2 worm cellular contexts compared by ENCODE assay signal in genomic region chrV:4691657-4692056, ce11.
TF ChIP-seq lines count a peak whose summit lies in the region.

No protein-coding gene starts in this region.

TF ChIP-seq in whole organism, L4 larva, 104 proteins besides CTCF, POLR2A, EP300 and RAD21:
- TF ChIP-seq set-16 (GFP tag; IDR thresholded peaks at IDR 0.05; lab: Robert Waterston, UW) (peak; percentile 70; the same call in 1 of the 2 replicates), zip-2 (tag; optimal IDR thresholded peaks at IDR 0.05; lab: Kevin White, UChicago) (no peak), unc-62 (GFP tag; optimal IDR thresholded peaks at IDR 0.05 in 1 of 2; lab: Kevin White, UChicago) (peak in 1 of 2 experiments; percentile 88), unc-62 (tag; optimal IDR thresholded peaks at IDR 0.05; lab: Kevin White, UChicago) (no peak), mep-1 (tag; optimal IDR thresholded peaks at IDR 0.05; lab: Kevin White, UChicago) (no peak), T26A8.4 (GFP tag; IDR thresholded peaks at IDR 0.05; lab: Robert Waterston, UW) (no peak), nhr-102 (tag; optimal IDR thresholded peaks at IDR 0.05; lab: Kevin White, UChicago) (no peak), nhr-76 (tag; optimal IDR thresholded peaks at IDR 0.05; lab: Kevin White, UChicago) (no peak), madf-5 (GFP tag; IDR thresholded peaks at IDR 0.05; lab: Robert Waterston, UW) (no peak)
TF ChIP-seq in whole organism, L4 larva: peak in this region for 2.

TF ChIP-seq in whole organism, young adult, 124 proteins besides CTCF, POLR2A, EP300 and RAD21:
- TF ChIP-seq madf-6 (GFP tag; IDR thresholded peaks at IDR 0.05; lab: Robert Waterston, UW), result no peak
- no peak for TF ChIP-seq lin-26 (GFP tag; IDR thresholded peaks at IDR 0.05; lab: Robert Waterston, UW)
- 0 out of 2 replicates have a peak, but pooled peaks have one; percentile 16 for TF ChIP-seq hmg-1.2 (GFP tag; IDR thresholded peaks at IDR 0.05; lab: Robert Waterston, UW)
- TF ChIP-seq ceh-79 (tag; optimal IDR thresholded peaks at IDR 0.05; lab: Kevin White, UChicago), result no peak
- no peak for TF ChIP-seq cebp-1 (GFP tag; IDR thresholded peaks at IDR 0.05; lab: Robert Waterston, UW)
- no peak for TF ChIP-seq cebp-1 (tag; optimal IDR thresholded peaks at IDR 0.05; lab: Kevin White, UChicago)
- TF ChIP-seq Y56A3A.18 (GFP tag; IDR thresholded peaks at IDR 0.05; lab: Robert Waterston, UW), result 0 out of 2 replicates have a peak, but pooled peaks have one; percentile 22
- TF ChIP-seq madf-10 (tag; optimal IDR thresholded peaks at IDR 0.05; lab: Kevin White, UChicago), result no peak
- TF ChIP-seq sea-2 (GFP tag; IDR thresholded peaks at IDR 0.05; lab: Robert Waterston, UW), result no peak
- TF ChIP-seq egrh-3 (GFP tag; IDR thresholded peaks at IDR 0.05; lab: Robert Waterston, UW), result peak; percentile 69; the same call in 1 of the 2 replicates
- no peak for TF ChIP-seq ZK185.1 (tag; optimal IDR thresholded peaks at IDR 0.05; lab: Kevin White, UChicago; ENCODE audit: poor library complexity, severe bottlenecking)
- TF ChIP-seq ekl-4 (GFP tag; IDR thresholded peaks at IDR 0.05; lab: Robert Waterston, UW), result no peak
- 0 out of 2 replicates have a peak, but pooled peaks have one; percentile 31 for TF ChIP-seq zfh-2 (GFP tag; conservative IDR thresholded peaks at IDR 0.05; lab: Robert Waterston, UW)
- no peak for TF ChIP-seq nfyb-1 (GFP tag; IDR thresholded peaks at IDR 0.05; lab: Robert Waterston, UW)
- no peak for TF ChIP-seq die-1 (tag; optimal IDR thresholded peaks at IDR 0.05; lab: Kevin White, UChicago)
- no peak for TF ChIP-seq lin-35 (GFP tag; optimal IDR thresholded peaks at IDR 0.05; lab: Kevin White, UChicago)
- no peak for TF ChIP-seq ceh-91 (GFP tag; IDR thresholded peaks at IDR 0.05; lab: Robert Waterston, UW)
- TF ChIP-seq ztf-26 (tag; optimal IDR thresholded peaks at IDR 0.05; lab: Kevin White, UChicago), result no peak
- TF ChIP-seq hmg-20 (GFP tag; IDR thresholded peaks at IDR 0.05; lab: Robert Waterston, UW), result no peak
- TF ChIP-seq rpc-1 (optimal IDR thresholded peaks at IDR 0.05; lab: Kevin White, UChicago), result no peak
- no peak for TF ChIP-seq rpc-1 (tag; optimal IDR thresholded peaks at IDR 0.05; lab: Kevin White, UChicago)
